Worm (Caenorhabditis elegans) whole organism, L4 larva: ENCODE data around the gene Y39A1A.10.

ENCODE experiments used
- F10B5.3 ChIP-seq: sonication (generic microtip); optimal IDR thresholded peaks from 2 replicates; lab custom pipeline; 2016; ENCODE audit warnings: mild to moderate bottlenecking, missing genetic modification characterization, missing compliant biosample characterization
- F37D6.2 ChIP-seq: sonication (generic microtip); optimal IDR thresholded peaks from 2 replicates; lab custom pipeline; 2016; ENCODE audit warnings: mild to moderate bottlenecking, missing genetic modification characterization, missing compliant biosample characterization
- R02D3.7 ChIP-seq: fragments of 150-350 bp; sonication (generic microtip); optimal IDR thresholded peaks from 3 replicates; lab custom pipeline; 2014; ENCODE audit warnings: missing biosample characterization, missing genetic modification characterization
- T20F7.1 ChIP-seq: fragments of 200-800 bp; sonication (Bioruptor generic); optimal IDR thresholded peaks from 2 replicates; lab custom pipeline; 2018; ENCODE audit warnings: mild to moderate bottlenecking, missing genetic modification characterization, missing compliant biosample characterization
- Y105C5A.15 ChIP-seq: fragments of 200-800 bp; sonication (Bioruptor generic); IDR thresholded peaks from 2 replicates; pipeline ENCODE4 v1.3.6; 2022; ENCODE audit warnings: missing genetic modification characterization, missing compliant biosample characterization
- Y5F2A.4 ChIP-seq: fragments of 200-800 bp; sonication (Bioruptor generic); optimal IDR thresholded peaks from 2 replicates; lab custom pipeline; 2018; ENCODE audit warnings: mild to moderate bottlenecking, missing genetic modification characterization, missing compliant biosample characterization
- Y75B8A.6 ChIP-seq: fragments of 200-800 bp; sonication (Bioruptor generic); IDR thresholded peaks from 2 replicates; pipeline ENCODE4 v1.3.6; 2022; ENCODE audit warnings: missing genetic modification reagents, missing genetic modification characterization, missing compliant biosample characterization
- aly-2 ChIP-seq: sonication (generic microtip); optimal IDR thresholded peaks from 2 replicates; lab custom pipeline; 2018; ENCODE audit warnings: missing biosample characterization, missing genetic modification characterization
- ama-1 ChIP-seq: fragments of 150-350 bp; optimal IDR thresholded peaks from 2 replicates; lab custom pipeline; 2014; ENCODE audit warnings: inconsistent platforms, mixed read lengths
- arid-1 ChIP-seq: fragments of 200-800 bp; sonication (Bioruptor generic); conservative IDR thresholded peaks from 2 replicates; pipeline ENCODE4 v1.3.6; 2022; ENCODE audit warnings: missing genetic modification reagents, missing genetic modification characterization, missing compliant biosample characterization
- attf-4 ChIP-seq: sonication (generic microtip); optimal IDR thresholded peaks from 3 replicates; lab custom pipeline; 2017; ENCODE audit warnings: missing biosample characterization, missing genetic modification characterization
- ceh-28 ChIP-seq: fragments of 150-350 bp; optimal IDR thresholded peaks from 2 replicates; lab custom pipeline; 2014; ENCODE audit warnings: missing biosample characterization, missing genetic modification reagents, missing genetic modification characterization
- ceh-44 ChIP-seq: fragments of 200-800 bp; sonication (Bioruptor generic); IDR thresholded peaks from 2 replicates; pipeline ENCODE4 v1.3.6; 2022; ENCODE audit warnings: missing genetic modification reagents, missing genetic modification characterization, missing compliant biosample characterization
- ceh-62 ChIP-seq: sonication (generic microtip); optimal IDR thresholded peaks from 2 replicates; lab custom pipeline; 2017; ENCODE audit warnings: missing biosample characterization, missing genetic modification characterization
- ces-1 ChIP-seq: fragments of 150-350 bp; sonication (generic microtip); optimal IDR thresholded peaks from 4 replicates; lab custom pipeline; 2014; ENCODE audit warnings: missing biosample characterization, missing genetic modification reagents, missing genetic modification characterization
- cey-2 ChIP-seq: sonication (generic microtip); optimal IDR thresholded peaks from 3 replicates; lab custom pipeline; 2017; ENCODE audit warnings: missing genetic modification characterization, mild to moderate bottlenecking, missing compliant biosample characterization, antibody characterized with exemption, borderline replicate concordance; ENCODE audit not compliant: insufficient read depth
- ctbp-1 ChIP-seq: fragments of 200-800 bp; sonication (Bioruptor generic); IDR thresholded peaks from 2 replicates; pipeline ENCODE4 v1.3.6; 2022; ENCODE audit warnings: missing genetic modification reagents, missing genetic modification characterization, missing compliant biosample characterization
- daf-16 ChIP-seq, 3 experiments: sonication (generic microtip); optimal IDR thresholded peaks; 2 replicates each; lab custom pipeline; 2016 to 2017; ENCODE audit warnings: missing genetic modification characterization in 3 of 3, missing genetic modification reagents in 3 of 3, mild to moderate bottlenecking in 2 of 3, missing compliant biosample characterization in 2 of 3, missing biosample characterization in 1 of 3, moderate library complexity in 1 of 3
- daf-8 ChIP-seq: fragments of 200-800 bp; sonication (Bioruptor generic); IDR thresholded peaks from 2 replicates; pipeline ENCODE4 v1.3.6; 2022; ENCODE audit warnings: missing genetic modification characterization, missing compliant biosample characterization
- dmd-6 ChIP-seq: fragments of 200-800 bp; sonication (Bioruptor generic); IDR thresholded peaks from 2 replicates; pipeline ENCODE4 v1.3.6; 2022; ENCODE audit warnings: missing genetic modification reagents, missing genetic modification characterization, missing compliant biosample characterization
- dmd-9 ChIP-seq: fragments of 200-800 bp; sonication (Bioruptor generic); IDR thresholded peaks from 2 replicates; pipeline ENCODE4 v1.3.6; 2022; ENCODE audit warnings: missing genetic modification reagents, missing genetic modification characterization, missing compliant biosample characterization
- dpl-1 ChIP-seq: fragments of 150-350 bp; optimal IDR thresholded peaks from 2 replicates; lab custom pipeline; 2014; ENCODE audit warnings: missing biosample characterization, missing genetic modification reagents, missing genetic modification characterization
- duxl-1 ChIP-seq: sonication (generic microtip); optimal IDR thresholded peaks from 2 replicates; lab custom pipeline; 2016; ENCODE audit warnings: mild to moderate bottlenecking, missing genetic modification characterization, moderate library complexity, missing compliant biosample characterization; ENCODE audit not compliant: poor library complexity
- egl-43 ChIP-seq: fragments of 200-800 bp; sonication (Bioruptor generic); IDR thresholded peaks from 2 replicates; pipeline ENCODE4 v1.3.6; 2022; ENCODE audit warnings: missing genetic modification reagents, missing genetic modification characterization, missing compliant biosample characterization
- fkh-10 ChIP-seq: fragments of 150-350 bp; optimal IDR thresholded peaks from 2 replicates; lab custom pipeline; 2014; ENCODE audit warnings: missing biosample characterization, missing genetic modification reagents, missing genetic modification characterization
- gei-8 ChIP-seq: fragments of 200-800 bp; sonication (Bioruptor generic); optimal IDR thresholded peaks from 2 replicates; lab custom pipeline; 2018; ENCODE audit warnings: mild to moderate bottlenecking, missing genetic modification characterization, missing compliant biosample characterization
- hmg-1.1 ChIP-seq: fragments of 200-800 bp; sonication (Bioruptor generic); IDR thresholded peaks from 2 replicates; pipeline ENCODE4 v1.3.6; 2022; ENCODE audit warnings: missing genetic modification reagents, missing genetic modification characterization, missing compliant biosample characterization
- jun-1 ChIP-seq: fragments of 150-350 bp; optimal IDR thresholded peaks from 2 replicates; lab custom pipeline; 2014; ENCODE audit warnings: missing biosample characterization, missing genetic modification reagents, missing genetic modification characterization
- lin-1 ChIP-seq: fragments of 200-800 bp; sonication (Bioruptor generic); IDR thresholded peaks from 2 replicates; pipeline ENCODE4 v1.3.6; 2022; ENCODE audit warnings: missing genetic modification reagents, missing genetic modification characterization, missing compliant biosample characterization
- lin-13 ChIP-seq: fragments of 150-350 bp; optimal IDR thresholded peaks from 2 replicates; lab custom pipeline; 2014; ENCODE audit warnings: missing biosample characterization, missing genetic modification reagents, missing genetic modification characterization
- lin-15B ChIP-seq: fragments of 150-350 bp; sonication (generic microtip); optimal IDR thresholded peaks from 3 replicates; lab custom pipeline; 2014; ENCODE audit warnings: missing biosample characterization, missing genetic modification characterization
- lin-29 ChIP-seq: fragments of 200-800 bp; sonication (Bioruptor generic); IDR thresholded peaks from 2 replicates; pipeline ENCODE4 v1.3.6; 2022; ENCODE audit warnings: missing genetic modification reagents, missing genetic modification characterization, missing compliant biosample characterization
- lir-3 ChIP-seq: sonication (generic microtip); optimal IDR thresholded peaks from 2 replicates; lab custom pipeline; 2016; ENCODE audit warnings: mild to moderate bottlenecking, missing genetic modification characterization, missing compliant biosample characterization
- mes-2 ChIP-seq: sonication (generic microtip); optimal IDR thresholded peaks from 2 replicates; lab custom pipeline; 2016; ENCODE audit warnings: missing genotype, mild to moderate bottlenecking, missing genetic modification characterization, missing compliant biosample characterization; ENCODE audit not compliant: poor library complexity, severe bottlenecking
- mxl-2 ChIP-seq: fragments of 200-800 bp; sonication (Bioruptor generic); conservative IDR thresholded peaks from 2 replicates; pipeline ENCODE4 v1.3.6; 2022; ENCODE audit warnings: missing genetic modification reagents, missing genetic modification characterization, missing compliant biosample characterization
- mxl-3 ChIP-seq: fragments of 200-800 bp; sonication (Bioruptor generic); optimal IDR thresholded peaks from 2 replicates; lab custom pipeline; 2018; ENCODE audit warnings: mild to moderate bottlenecking, missing genetic modification characterization, missing compliant biosample characterization
- nhr-10 ChIP-seq: fragments of 150-350 bp; optimal IDR thresholded peaks from 2 replicates; lab custom pipeline; 2014; ENCODE audit warnings: missing biosample characterization, missing genetic modification characterization
- nhr-6 ChIP-seq: fragments of 150-350 bp; optimal IDR thresholded peaks from 2 replicates; lab custom pipeline; 2014; ENCODE audit warnings: missing biosample characterization, missing genetic modification characterization
- pha-4 ChIP-seq, 2 experiments: fragments of 150-350 bp in 1 of 2; fragments of 200-800 bp in 1 of 2; sonication (Bioruptor generic) in 1 of 2; IDR thresholded peaks in 1 of 2; optimal IDR thresholded peaks in 1 of 2; 2 replicates each; pipeline versions ENCODE4 v1.3.6 to Lab custom; 2014 to 2022; ENCODE audit warnings: missing genetic modification characterization in 2 of 2, missing genetic modification reagents in 2 of 2, missing biosample characterization in 1 of 2, missing compliant biosample characterization in 1 of 2
- php-3 ChIP-seq: fragments of 200-800 bp; sonication (Bioruptor generic); IDR thresholded peaks from 2 replicates; pipeline ENCODE4 v1.3.6; 2022; ENCODE audit warnings: missing genetic modification reagents, missing genetic modification characterization, missing compliant biosample characterization
- pqm-1 ChIP-seq: sonication (generic microtip); optimal IDR thresholded peaks from 2 replicates; lab custom pipeline; 2017; ENCODE audit warnings: missing biosample characterization, missing genetic modification characterization
- saeg-2 ChIP-seq: fragments of 200-800 bp; sonication (Bioruptor generic); IDR thresholded peaks from 2 replicates; pipeline ENCODE4 v1.3.6; 2022; ENCODE audit warnings: missing genetic modification reagents, missing genetic modification characterization, missing compliant biosample characterization
- sdz-12 ChIP-seq: fragments of 200-800 bp; sonication (Bioruptor generic); optimal IDR thresholded peaks from 2 replicates; lab custom pipeline; 2018; ENCODE audit warnings: mild to moderate bottlenecking, missing genetic modification characterization, missing compliant biosample characterization
- set-16 ChIP-seq: fragments of 200-800 bp; sonication (Bioruptor generic); IDR thresholded peaks from 2 replicates; pipeline ENCODE4 v1.3.6; 2022; ENCODE audit warnings: missing genetic modification reagents, missing genetic modification characterization, missing compliant biosample characterization
- tra-1 ChIP-seq: fragments of 200-800 bp; sonication (Bioruptor generic); IDR thresholded peaks from 2 replicates; pipeline ENCODE4 v1.3.6; 2022; ENCODE audit warnings: missing genetic modification reagents, missing genetic modification characterization, missing compliant biosample characterization
- unc-130 ChIP-seq: sonication (generic microtip); optimal IDR thresholded peaks from 2 replicates; lab custom pipeline; 2016; ENCODE audit warnings: missing genetic modification reagents, missing genetic modification characterization, missing compliant biosample characterization
- vab-7 ChIP-seq: fragments of 200-800 bp; sonication (Bioruptor generic); IDR thresholded peaks from 2 replicates; pipeline ENCODE4 v1.3.6; 2022; ENCODE audit warnings: missing genetic modification reagents, missing genetic modification characterization, missing compliant biosample characterization
- ztf-7 ChIP-seq: fragments of 150-350 bp; optimal IDR thresholded peaks from 2 replicates; lab custom pipeline; 2014; ENCODE audit warnings: missing biosample characterization, missing genetic modification characterization

The Y39A1A.10 gene

ce11 chrIII:10621208-10621607, 11.3 kb upstream of the Y39A1A.10 start, which contains the start of the genes lron-10 and hpr-9 (continued):
- TF ChIP-seq F37D6.2 (tag; lab: Kevin White, UChicago) (peak; percentile 12), Y75B8A.6 (no peak), mes-2 (tag; lab: Kevin White, UChicago) (peak; percentile 99), ceh-28 (tag; lab: Kevin White, UChicago) (no peak), gei-8 (GFP tag; lab: Kevin White, UChicago) (no peak), attf-4 (tag; lab: Kevin White, UChicago) (no peak), php-3 (GFP tag; lab: Robert Waterston, UW) (0 out of 2 replicates have a peak, but pooled peaks have one; percentile 30), set-16 (no peak), egl-43 (GFP tag; lab: Robert Waterston, UW) (no peak), arid-1 (0 out of 2 replicates have a peak, but pooled peaks have one; percentile 34), ama-1 (peak; percentile 3), fkh-10 (no peak), lin-1 (GFP tag; lab: Robert Waterston, UW) (peak; percentile 9; the same call in 1 of the 2 replicates), vab-7 (GFP tag; lab: Robert Waterston, UW) (no peak), Y5F2A.4 (no peak), ceh-62 (no peak), ztf-7 (tag; lab: Kevin White, UChicago) (peak; percentile 20), aly-2 (tag; lab: Kevin White, UChicago) (no peak), pha-4 (GFP tag; IDR thresholded peaks at IDR 0.05; lab: Robert Waterston, UW) (peak; percentile 60; the same call in 1 of the 2 replicates), pha-4 (tag; optimal IDR thresholded peaks at IDR 0.05; lab: Kevin White, UChicago) (no peak), unc-130 (GFP tag; lab: Kevin White, UChicago) (peak; percentile 93), lin-29 (GFP tag; lab: Robert Waterston, UW) (peak; percentile 62; the same call in 1 of the 2 replicates), ceh-44 (GFP tag; lab: Robert Waterston, UW) (peak; percentile 25; the same call in 1 of the 2 replicates), sdz-12 (peak; percentile 29), duxl-1 (tag; lab: Kevin White, UChicago) (peak; percentile 86), T20F7.1 (GFP tag; lab: Kevin White, UChicago) (peak; percentile 34), ces-1 (GFP tag; lab: Kevin White, UChicago) (no peak), F10B5.3 (no peak), Y105C5A.15 (no peak), dpl-1 (peak; percentile 77), nhr-6 (tag; lab: Kevin White, UChicago) (peak; percentile 18), R02D3.7 (tag; lab: Kevin White, UChicago) (no peak)

- TF ChIP-seq gei-8 (GFP tag; lab: Kevin White, UChicago), result peak; percentile 30
- no peak for TF ChIP-seq cey-2 (tag; lab: Kevin White, UChicago)
- peak; percentile 57 for TF ChIP-seq duxl-1 (tag; lab: Kevin White, UChicago)
- TF ChIP-seq tra-1 (GFP tag; lab: Robert Waterston, UW), result peak; percentile 76
- no peak for TF ChIP-seq ceh-28 (tag; lab: Kevin White, UChicago)
- peak; percentile 95 for TF ChIP-seq arid-1
- peak; percentile 69 for TF ChIP-seq lin-13 (GFP tag; lab: Kevin White, UChicago)
- no peak for TF ChIP-seq nhr-10
- TF ChIP-seq daf-8 (GFP tag; lab: Robert Waterston, UW), result 0 out of 2 replicates have a peak, but pooled peaks have one; percentile 24
- peak; percentile 46; the same call in 1 of the 2 replicates for TF ChIP-seq dmd-6 (GFP tag; lab: Robert Waterston, UW)
- TF ChIP-seq mxl-2 (GFP tag; lab: Robert Waterston, UW), result 0 out of 2 replicates have a peak, but pooled peaks have one; percentile 17
- TF ChIP-seq pqm-1, result no peak
- TF ChIP-seq dmd-9, result peak; percentile 59; the same call in 1 of the 2 replicates
- TF ChIP-seq daf-16 (GFP tag; optimal IDR thresholded peaks at IDR 0.05; lab: Kevin White, UChicago), result peak in 1 of 2 experiments; percentile 63
- TF ChIP-seq daf-16 (tag; optimal IDR thresholded peaks at IDR 0.05; lab: Kevin White, UChicago), result peak; percentile 78
- no peak for TF ChIP-seq lin-15B
- peak; percentile 62 for TF ChIP-seq lir-3 (tag; lab: Kevin White, UChicago)
- no peak for TF ChIP-seq dpl-1
- peak; percentile 73; the same call in 1 of the 2 replicates for TF ChIP-seq ctbp-1 (GFP tag; lab: Robert Waterston, UW)
- TF ChIP-seq hmg-1.1 (GFP tag; lab: Robert Waterston, UW), result peak; percentile 74
- TF ChIP-seq vab-7 (GFP tag; lab: Robert Waterston, UW), result peak; percentile 94
- TF ChIP-seq mxl-3 (GFP tag; lab: Kevin White, UChicago), result peak; percentile 20
- TF ChIP-seq ces-1 (GFP tag; lab: Kevin White, UChicago), result no peak
- TF ChIP-seq saeg-2 (GFP tag; lab: Robert Waterston, UW), result no peak
- TF ChIP-seq jun-1 (tag; lab: Kevin White, UChicago), result no peak
- TF ChIP-seq sdz-12, result peak; percentile 56
Measured at ce11 chrIII:10624564-10624963, 8.0 kb upstream of the Y39A1A.10 start.
